Fruit fly (Drosophila melanogaster): Measurements from ENCODE around the gene RhoGAP16F.

RhoGAP16F gene

DNA sequence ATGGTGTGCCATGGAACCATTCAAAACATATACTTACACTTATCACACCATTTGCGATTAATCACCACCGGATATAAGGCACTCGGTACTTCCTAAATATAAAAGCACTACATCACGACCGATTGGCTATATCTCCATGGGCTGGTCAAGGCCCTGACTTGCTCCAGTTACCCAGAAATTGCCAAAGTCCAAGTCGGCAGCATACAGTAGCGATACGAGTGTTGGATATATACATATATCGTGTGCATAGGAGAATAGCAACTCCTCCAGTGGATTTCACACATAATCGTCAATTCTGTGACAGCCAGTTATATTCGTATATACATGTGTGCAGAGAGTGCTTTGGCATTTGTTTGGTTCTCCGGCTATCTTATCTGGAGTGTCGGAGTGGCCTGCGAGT is 1.2 kb downstream of the RhoGAP16F start:
- no peak for TF ChIP-seq CG17801 (GFP tag; optimal IDR thresholded peaks at IDR 0.05; ENCODE audit: partially characterized antibody)

DNA sequence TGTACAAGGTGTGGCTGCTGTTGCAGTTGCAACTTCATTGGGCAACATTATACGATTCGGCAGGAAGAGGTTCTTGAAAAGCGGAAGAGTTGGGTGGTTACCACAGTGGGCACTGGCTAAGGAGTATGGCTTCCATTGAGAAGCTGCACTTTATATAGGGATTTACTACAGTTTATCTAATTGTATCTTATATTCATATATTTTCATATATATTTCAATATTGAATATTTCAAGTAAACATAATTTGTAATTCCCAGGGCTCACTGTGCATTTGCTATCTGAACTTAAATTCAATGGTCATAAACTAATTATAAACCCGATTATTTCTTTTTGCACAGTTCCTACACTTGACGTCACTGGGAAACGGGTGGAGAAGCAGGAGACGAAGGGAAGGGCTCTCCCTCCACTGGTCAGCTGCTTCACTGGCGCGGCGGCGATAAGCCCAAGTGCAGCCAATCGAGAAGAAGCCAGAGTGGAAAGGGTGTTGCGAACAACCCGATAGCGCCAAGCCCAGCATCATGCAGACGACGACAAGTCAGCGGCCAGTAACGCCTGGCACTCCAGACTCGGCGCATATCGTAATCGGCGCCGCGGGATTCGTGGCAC is 1.9 kb downstream of the RhoGAP16F start:
- TF ChIP-seq CG17801 (GFP tag; optimal IDR thresholded peaks at IDR 0.05; ENCODE audit: partially characterized antibody) = no peak

DNA sequence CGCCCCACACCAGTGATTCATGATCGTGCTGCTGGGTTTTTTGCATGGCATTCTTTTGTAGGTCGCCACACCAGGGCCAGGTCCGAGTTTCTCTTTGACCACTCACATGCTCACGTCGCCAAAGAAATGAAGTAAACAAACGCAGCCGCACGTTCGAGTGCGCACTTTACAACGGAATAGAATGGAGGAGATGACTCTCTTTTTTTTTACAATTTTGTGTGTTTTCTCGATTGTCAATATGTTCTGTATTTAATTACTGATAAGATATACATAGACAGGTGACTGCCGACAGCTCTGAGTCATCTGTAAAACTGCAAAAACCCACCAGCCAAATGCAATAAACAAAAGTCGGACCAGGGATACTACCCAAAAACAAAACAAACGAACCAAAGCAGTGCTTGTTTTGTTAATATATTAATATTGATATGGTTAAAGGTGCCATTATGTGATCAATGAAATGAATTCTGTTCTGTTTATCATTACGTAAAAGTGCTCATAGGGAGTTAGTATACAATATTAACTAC is 7.3 kb downstream of the RhoGAP16F start:
- no peak for TF ChIP-seq CG17801 (GFP tag; optimal IDR thresholded peaks at IDR 0.05; ENCODE audit: partially characterized antibody)

DNA sequence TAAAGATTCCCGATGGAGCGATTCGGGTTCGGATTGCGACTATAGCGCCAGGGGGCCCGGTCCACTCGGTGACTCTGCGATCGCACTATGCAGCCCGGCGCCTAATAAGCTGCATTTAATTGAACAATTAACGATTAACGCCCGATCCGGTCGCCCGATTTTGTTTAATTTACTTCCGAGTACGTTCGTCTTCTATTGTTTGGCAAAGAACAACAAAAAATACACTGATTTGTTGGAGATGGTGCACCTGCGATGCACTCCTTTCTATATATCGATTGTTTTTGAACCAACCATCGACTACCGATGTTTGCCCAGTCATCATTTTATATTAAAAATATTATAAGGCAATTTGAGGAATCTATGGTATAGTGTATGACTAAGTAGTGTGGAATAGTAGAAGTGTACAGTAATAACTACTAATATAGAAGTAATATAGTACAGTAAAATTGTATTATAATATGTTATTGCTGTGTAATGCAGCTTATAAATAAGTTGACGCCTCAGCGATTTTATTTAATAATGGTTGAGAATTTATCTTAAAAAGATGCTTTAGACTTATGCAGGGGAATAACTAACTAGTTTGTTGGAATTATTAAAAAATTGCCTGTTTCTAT is 8.3 kb downstream of the RhoGAP16F start, which contains the start of gene Mvb12:
Gene Mvb12, minus strand, starts transcription at position 217 of the 614 bp plus-strand sequence.
- TF ChIP-seq CG17801 (GFP tag; optimal IDR thresholded peaks at IDR 0.05; ENCODE audit: partially characterized antibody) = no peak

DNA sequence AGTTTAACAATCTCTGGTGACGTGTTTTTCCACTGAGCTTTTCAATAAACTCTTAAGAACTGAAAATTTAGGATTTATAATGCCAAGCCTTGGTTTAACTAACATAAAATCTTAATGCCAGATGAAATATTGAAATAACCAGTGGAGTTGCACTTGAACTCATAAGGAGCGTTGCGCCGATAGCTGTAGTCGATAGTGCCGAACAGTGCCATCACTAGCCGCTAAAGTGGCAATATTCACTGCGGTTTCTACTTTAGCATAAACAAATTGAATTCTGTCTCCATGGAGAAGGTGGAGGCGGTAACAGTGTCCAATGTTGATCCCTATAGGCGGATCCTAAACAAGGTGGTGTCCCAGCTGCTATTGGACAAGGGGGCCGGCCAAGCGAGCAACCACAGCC is 8.8 kb downstream of the RhoGAP16F start, which contains the start of gene Taf8:
Gene Taf8, plus strand, starts transcription at position 193 of the 400 bp plus-strand sequence.
- TF ChIP-seq CG17801 (GFP tag; optimal IDR thresholded peaks at IDR 0.05; ENCODE audit: partially characterized antibody) = no peak

DNA sequence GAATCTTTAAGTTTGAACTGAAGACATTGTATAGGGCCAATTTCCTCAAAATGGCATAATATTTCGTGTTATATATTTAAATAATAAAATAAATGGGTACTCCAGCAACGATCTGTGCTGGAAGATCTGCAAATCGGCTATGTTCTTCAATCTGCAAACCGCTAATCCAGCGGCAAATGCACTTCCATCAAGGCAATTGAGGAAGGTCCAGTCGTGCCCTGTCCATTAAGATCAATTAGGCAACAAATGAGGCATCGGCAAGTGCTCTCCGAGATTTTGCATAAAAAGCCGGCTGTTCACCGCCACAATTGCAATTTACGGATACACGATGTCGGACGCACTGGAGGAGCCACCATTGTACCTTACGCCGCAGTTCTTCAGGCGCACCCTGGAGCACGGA is 10.4 kb downstream of the RhoGAP16F start, which contains the start of gene CG7135:
Gene CG7135, plus strand, starts transcription at position 301 of the 400 bp plus-strand sequence.
- no peak for TF ChIP-seq CG17801 (GFP tag; optimal IDR thresholded peaks at IDR 0.05; ENCODE audit: partially characterized antibody)

DNA sequence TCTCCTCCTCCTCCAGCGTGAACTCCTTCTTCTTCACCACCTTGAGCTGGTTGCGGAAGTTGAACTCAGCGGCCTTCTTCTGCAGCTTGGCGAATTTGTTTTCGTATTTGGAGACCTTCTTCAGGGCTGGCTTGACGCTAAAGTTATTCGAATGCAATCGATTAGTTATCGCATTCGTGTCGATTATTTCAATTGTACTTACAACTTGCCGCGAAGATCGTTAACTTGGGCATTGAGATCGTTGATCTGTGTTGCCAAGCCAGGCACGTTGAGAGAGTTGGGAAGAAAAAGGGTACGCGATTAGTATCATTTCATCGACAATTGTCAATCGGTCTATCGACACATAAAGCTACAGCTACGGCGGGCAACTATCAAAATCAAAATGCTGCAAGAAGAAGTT is 13.7 kb downstream of the RhoGAP16F start:
- no peak for TF ChIP-seq CG17801 (GFP tag; optimal IDR thresholded peaks at IDR 0.05; ENCODE audit: partially characterized antibody)

DNA sequence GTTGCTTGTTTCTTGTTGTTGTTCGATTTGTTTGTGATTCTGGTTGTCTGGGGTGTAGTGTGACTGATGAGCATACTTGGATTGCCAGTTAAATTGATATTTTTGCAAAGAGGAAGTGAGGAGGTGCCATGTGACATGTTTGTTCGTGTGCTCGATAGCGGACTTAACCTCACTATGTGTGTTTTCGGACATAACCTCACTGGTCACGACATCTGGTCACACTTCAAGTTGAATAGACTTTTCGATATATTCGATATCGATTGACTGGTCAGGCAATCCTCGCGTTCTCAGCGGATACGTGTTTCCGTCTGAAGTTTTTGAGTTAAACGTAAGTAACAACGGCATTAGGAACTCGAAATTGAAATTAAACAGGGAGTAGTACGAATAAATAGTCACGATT is 15.7 kb downstream of the RhoGAP16F start:
- TF ChIP-seq CG17801 (GFP tag; optimal IDR thresholded peaks at IDR 0.05; ENCODE audit: partially characterized antibody) = no peak

DNA sequence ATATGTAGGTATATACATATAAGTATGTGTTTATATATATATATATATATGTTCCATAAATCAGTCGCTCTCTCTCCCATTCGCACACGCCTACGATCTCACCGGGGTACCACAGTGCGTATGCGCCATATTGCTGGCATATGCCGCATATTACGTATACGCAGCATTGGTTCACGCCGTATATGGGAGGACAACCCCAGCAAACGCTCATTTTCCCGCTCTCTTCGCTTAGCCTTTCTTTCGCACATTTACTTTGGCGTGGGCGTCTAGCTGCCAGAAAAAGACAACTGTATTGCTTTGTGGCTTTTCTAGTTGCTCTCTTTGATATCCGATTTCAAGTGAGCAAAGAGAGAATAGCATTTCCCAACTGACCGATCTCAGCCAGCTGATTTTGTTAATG is 21.8 kb downstream of the RhoGAP16F start:
- TF ChIP-seq CG17801 (GFP tag; optimal IDR thresholded peaks at IDR 0.05; ENCODE audit: partially characterized antibody) = no peak

DNA sequence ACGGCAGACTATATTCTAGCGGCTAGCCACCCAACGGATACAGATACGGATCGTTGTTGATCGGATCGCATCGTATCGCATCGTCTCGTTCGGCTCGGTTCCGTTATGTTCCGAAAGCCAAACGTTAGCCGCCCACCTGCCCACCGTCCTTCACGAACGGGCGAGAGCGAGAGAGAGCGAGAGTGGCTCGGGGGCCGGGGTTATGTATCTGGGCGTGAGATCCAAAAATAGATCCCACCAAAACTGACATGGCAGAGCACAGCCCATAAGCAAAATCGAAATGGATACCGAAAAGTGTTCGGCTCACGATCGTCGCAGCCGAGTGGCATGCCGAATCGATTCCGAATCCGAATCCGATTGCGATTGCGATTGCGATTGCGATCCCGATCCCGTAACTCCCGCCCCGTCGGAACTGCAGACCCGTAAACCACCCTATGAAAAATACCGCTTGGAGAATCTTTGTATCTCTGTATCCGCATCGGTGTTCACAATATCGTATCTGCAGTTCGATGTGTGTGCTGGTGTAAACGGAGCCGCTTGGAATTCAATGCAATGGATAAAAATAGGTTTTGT is 24.0 kb downstream of the RhoGAP16F start, which contains the start of gene wupA:
Gene wupA, minus strand, starts transcription at position 112 of the 573 bp plus-strand sequence.
- TF ChIP-seq CG17801 (GFP tag; optimal IDR thresholded peaks at IDR 0.05; ENCODE audit: partially characterized antibody) = no peak

DNA sequence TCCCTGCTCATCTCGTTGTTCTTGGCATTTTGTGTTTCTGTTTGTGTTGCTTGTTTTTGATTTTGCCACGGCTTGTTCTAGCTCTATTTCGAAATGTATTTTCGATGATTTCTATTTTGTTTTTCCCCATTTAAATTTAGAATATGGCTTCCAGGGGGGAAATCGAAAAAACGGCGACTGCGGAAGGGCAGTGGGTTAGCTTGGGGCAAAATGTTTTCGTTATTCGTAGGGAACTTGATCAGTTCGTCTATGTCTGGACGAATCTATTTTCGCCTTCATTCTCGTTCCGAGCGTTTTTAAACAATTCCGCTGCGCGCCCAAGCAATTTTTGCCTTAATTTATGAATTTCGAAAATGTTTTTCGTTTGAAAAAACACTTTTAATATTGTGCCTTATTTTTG is 25.6 kb downstream of the RhoGAP16F start:
- TF ChIP-seq CG17801 (GFP tag; optimal IDR thresholded peaks at IDR 0.05; ENCODE audit: partially characterized antibody) = no peak

DNA sequence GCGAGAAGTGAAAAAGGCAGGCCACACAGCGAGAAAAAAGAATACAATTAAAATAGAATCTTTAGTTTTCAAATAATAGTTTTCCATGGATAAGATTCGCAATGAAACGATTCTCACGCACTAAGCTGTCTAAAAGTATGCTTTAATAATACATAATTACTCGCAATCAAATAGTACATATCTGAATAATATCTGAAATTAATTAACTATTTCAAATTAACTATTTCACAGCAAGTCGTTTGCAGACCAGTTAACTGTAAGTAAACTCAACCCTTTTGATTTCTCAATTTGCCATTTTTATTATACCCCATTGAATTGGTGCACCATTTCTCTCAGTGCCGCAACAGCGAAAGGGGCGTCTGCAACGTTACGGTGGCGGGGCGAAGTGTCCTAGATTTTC is 32.6 kb downstream of the RhoGAP16F start:
- TF ChIP-seq CG17801 (GFP tag; optimal IDR thresholded peaks at IDR 0.05; ENCODE audit: partially characterized antibody) = no peak

DNA sequence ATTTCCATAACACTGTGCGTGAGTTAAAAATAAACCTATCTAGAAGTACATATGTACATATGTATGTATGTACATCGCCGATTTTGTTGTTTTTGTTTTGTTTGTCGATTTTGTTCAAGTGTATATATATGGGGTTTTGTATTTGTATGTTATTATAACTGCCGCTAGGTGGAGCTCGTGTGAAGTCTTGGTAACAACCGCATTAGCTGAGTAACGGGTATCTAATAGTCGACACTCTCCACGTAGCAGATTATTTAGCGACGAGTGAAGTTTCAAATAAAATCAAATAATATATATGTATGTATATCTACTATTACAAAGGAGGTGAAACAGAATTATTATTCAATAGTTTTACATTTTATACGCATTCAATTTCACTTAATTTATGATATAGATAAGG is 36.4 kb downstream of the RhoGAP16F start:
- TF ChIP-seq CG17801 (GFP tag; optimal IDR thresholded peaks at IDR 0.05; ENCODE audit: partially characterized antibody) = no peak

DNA sequence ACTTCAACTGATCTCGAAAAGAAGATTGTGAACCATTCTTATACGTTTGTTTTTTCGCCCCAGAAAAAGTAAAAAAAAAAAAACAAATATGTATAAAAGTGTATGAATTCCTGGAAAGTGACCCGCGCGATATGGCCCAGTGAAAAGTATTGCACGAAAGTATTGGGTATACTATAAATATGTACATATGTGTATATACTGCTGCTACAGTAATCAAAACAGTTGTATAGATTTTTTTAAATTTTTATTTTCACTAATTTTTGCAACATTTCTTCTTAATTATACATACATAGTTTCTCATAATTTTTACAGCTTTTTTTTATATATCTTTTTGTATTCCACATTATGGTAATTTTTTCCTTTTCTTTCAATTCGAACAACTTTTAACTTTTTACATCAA is 37.2 kb downstream of the RhoGAP16F start, which contains the start of gene CG43133:
Gene CG43133, minus strand, starts transcription at position 11 of the 400 bp plus-strand sequence.
- TF ChIP-seq CG17801 (GFP tag; optimal IDR thresholded peaks at IDR 0.05; ENCODE audit: partially characterized antibody) = no peak

DNA sequence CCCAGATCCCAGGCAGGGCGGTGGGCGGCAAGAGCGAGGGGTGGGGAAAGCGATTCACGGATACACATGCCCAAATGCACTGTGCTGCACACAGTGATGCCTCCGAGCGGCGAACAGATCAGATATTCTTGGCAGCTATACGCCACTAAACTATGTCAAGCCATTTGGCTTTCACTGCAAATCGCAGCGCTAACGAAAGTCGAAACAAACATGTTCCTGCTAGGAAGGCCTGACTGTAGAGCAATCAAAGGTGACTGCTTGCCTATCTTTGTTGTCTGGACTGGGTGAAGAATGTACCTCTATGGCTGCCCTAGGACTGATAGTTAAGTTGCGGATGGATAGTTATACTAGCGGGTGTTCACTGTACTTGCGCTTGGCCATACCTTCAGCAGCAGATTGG is 43.1 kb downstream of the RhoGAP16F start:
- TF ChIP-seq CG17801 (GFP tag; optimal IDR thresholded peaks at IDR 0.05; ENCODE audit: partially characterized antibody) = no peak

Data from ovary, adult (tissue).